Worm (Caenorhabditis elegans): ENCODE measurements around the gene Y67D8A.2.

ce11 chrIV:3299229-3299628 is 77.0 kb downstream of the Y67D8A.2 start:
- TF ChIP-seq dpl-1 (GFP tag; optimal IDR thresholded peaks at IDR 0.05) (no peak), hsf-1 (GFP tag; IDR thresholded peaks at IDR 0.05) (no peak), fkh-3 (tag; optimal IDR thresholded peaks at IDR 0.05) (no peak), ccch-3 (GFP tag; optimal IDR thresholded peaks at IDR 0.05) (no peak), athp-1 (tag; optimal IDR thresholded peaks at IDR 0.05) (no peak), ama-1 (optimal IDR thresholded peaks at IDR 0.05) (no peak), ama-1 (GFP tag; optimal IDR thresholded peaks at IDR 0.05) (no peak), let-526 (GFP tag; IDR thresholded peaks at IDR 0.05) (no peak), attf-3 (GFP tag; conservative IDR thresholded peaks at IDR 0.05) (no peak)

Measured in whole organism, young adult.